Fruit fly (Drosophila melanogaster) whole organism, larva: ENCODE measurements around the gene eIF2beta.
A peak's percentile ranks its signal among the peaks of the same experiment; 100 is the strongest.

ENCODE experiments used
- noc ChIP-seq: fragments of 200-800 bp; sonication (Bioruptor generic); optimal IDR thresholded peaks from 3 replicates; lab custom pipeline; 2019; ENCODE audit warnings: missing biosample characterization, mild to moderate bottlenecking, missing genetic modification characterization, moderate library complexity

eIF2beta gene

DNA sequence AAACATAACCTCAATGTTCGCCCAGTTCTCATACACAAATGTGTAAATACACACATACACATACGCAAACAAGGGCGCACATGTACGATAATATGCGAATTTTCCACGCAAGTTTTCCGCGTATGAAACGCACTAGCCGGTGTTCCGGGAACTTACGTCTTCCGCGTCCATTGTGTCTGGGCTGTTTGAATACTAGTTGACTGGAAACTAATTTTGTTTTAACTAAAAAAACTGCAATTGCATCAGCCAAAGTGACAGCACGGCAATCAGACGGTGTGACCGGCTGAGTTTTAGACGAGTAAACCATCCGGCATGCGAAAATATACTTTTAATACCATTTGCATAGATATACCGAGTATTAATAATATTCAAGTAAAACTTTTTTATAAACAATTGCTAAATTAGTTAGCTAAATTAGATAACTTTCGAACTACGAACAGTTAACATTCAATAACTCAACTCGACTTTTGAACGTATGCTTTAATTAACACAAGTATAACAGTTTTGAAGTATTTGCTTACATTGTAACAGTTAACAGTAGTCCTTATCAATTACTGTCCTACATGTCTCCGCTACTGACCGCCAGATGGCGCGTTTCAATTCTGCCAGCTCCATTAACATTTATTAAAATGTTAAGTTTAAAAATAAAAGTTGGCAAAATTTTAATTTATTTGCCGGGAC lies at the start of gene eIF2beta:
eIF2beta (minus strand) TSS at position 299 of the 681 bp plus-strand sequence.
- TF ChIP-seq noc (tag; lab: Kevin White, UChicago): peak; percentile 28

DNA sequence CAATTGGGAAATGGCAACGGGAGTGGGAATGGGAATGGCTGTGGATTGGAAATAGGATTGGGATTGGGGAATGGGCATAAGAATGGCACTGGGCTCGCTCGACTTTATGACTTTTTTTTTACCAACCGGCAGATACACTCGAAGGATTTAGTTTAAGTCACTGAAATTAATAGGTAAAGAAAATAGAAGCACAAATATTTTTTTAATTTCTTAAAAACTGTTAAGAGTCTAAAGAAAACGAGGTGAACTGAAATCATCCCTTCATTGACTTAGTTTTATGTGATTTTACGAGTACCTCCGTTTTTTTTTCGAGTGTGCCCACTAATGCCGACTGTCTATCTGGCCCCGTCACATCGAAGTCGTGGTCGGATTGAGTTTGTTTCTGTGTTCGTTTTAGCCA lies 48.3 kb upstream of the eIF2beta start:
- no peak for TF ChIP-seq noc (tag; lab: Kevin White, UChicago)

DNA sequence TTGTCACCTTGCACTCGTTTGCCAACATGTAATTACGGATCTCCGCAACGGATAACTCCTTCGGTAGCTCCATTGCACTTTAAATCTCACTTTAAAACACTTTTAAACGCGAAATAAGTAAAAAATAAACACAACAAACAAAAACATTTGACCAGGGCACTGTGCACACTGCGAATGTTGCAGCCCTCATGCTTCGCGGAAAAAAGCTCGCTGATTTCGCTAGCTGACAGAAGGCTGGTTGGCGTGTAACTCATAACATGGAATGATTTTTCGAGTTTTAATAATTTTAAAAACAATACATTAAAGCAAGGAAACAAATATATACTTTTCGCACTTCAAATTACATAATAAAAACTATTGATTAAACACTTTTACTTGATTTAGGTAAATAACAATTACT lies 45.8 kb upstream of the eIF2beta start, which contains the start of gene sowah:
sowah (minus strand) TSS at position 177 of the 400 bp plus-strand sequence.
- no peak for TF ChIP-seq noc (tag; lab: Kevin White, UChicago)

DNA sequence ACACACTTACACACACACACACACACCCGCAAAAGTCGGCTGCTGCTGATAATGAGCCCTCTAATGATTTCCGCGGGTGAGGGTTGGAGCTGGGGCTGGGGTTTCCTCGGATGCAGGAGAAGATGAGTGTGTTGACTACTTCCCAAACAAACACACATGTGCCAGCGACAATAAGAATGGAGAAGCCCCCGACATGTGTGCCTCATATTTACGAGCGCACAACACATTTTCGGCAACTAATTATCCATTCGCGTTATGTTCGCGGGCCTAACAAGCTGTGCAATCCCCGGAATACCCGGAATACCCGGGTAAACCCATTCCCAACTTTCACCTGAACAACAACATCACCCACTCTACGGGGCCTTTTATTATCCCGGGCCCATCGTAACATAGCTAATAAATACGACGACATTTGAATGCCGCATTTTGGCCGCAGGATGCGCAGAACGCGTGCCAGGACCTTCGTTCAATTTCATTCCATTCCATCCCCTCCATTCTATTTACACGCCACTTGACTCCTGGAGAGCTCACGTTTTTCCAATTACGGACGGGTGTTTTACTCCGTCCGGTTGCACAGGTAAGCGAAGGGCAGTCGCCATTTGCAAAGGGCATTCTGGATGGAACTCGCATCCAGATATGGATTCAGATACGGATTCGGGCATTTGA lies 39.7 kb upstream of the eIF2beta start:
- TF ChIP-seq noc (tag; lab: Kevin White, UChicago): no peak

DNA sequence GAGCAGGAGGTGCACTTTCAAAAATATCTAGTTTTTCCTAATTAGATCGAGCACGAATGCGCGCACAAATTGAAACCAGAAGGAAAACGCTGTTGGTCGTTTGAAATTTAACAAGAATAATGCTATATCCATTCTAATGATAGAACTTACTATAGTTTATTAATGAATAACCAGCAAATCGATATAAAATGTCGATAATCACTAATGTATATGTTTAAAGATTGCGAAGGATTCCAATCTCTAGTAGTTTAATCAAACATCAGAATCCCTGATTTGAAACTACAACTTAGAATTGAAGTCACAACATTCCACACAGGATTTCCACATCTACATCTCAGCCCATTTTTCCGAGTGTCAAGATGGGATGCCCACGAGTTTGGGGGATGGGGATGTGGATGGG lies 38.9 kb upstream of the eIF2beta start:
- no peak for TF ChIP-seq noc (tag; lab: Kevin White, UChicago)

DNA sequence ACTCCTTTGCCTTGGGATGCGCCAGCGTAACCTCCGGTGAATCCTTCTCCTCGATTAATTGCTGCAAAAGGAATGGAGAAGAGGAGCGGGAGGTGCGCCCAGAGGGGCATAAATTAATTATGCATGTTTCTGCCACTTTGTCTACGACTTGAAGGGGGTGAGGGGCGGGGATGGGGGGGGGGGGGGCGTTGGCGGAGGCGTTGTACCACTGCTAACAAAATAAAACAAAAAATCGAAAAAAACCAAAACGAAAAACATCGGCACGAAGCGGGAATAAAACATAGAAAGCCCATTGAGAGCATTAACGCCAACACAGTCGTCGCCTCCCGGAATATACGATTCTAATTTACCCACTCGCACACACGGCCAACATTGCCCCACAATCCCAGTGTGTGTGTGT lies 38.4 kb upstream of the eIF2beta start:
- TF ChIP-seq noc (tag; lab: Kevin White, UChicago): no peak

DNA sequence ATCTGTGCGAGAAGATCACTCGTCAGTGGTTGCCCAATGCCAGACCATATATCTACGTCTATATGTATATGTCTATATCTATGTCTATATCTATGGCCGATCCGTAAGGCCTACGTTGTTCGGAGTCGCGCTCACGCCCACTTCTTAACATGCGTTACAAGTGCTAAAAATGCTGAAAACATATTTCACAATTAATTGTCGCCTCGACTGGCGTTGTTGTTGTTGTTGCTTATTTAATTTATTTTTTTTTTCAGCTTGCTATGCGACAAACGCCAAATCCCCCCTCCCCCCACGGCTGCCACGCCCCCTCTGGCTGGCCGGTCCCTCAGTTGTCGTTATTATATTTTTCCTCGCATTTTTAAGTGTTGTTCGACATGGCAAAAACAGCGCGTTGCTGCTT lies 37.8 kb upstream of the eIF2beta start:
- no peak for TF ChIP-seq noc (tag; lab: Kevin White, UChicago)

DNA sequence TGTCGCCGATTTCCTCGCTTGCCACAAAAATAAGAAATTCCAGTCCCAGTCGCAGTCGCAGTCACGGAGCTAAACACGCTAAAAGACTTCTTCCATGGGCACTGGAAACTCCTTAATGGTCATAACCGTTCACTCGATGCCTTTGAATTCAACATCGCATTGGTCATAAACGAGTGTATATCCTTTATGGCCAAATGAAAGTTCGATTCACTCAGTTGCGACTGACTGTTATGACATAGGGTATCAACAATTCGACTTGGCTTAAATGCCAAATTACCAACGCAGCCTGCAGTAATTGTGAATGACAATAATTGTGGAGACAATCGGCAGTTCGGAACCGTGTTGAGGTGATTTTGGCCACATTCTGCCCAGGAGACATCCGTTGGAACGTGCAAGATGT lies 32.7 kb upstream of the eIF2beta start:
- no peak for TF ChIP-seq noc (tag; lab: Kevin White, UChicago)

DNA sequence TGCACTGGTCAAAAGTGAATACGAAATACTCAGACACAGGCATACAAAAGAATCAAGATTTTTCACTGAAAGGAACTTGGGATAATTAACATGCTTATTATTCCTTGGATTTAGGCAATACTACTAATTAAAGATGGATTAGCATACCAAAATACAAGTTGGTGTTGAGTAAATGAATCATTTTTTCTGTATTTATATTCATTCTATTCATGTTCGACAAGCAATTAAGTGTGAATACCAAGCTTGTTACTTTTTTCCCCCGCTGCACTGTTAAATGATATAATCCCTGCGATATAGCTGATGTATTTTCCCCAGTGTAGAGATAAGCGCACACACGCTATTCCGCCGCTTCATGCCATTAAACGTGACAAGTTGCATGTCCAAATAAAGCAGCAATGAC lies 31.2 kb upstream of the eIF2beta start:
- no peak for TF ChIP-seq noc (tag; lab: Kevin White, UChicago)

DNA sequence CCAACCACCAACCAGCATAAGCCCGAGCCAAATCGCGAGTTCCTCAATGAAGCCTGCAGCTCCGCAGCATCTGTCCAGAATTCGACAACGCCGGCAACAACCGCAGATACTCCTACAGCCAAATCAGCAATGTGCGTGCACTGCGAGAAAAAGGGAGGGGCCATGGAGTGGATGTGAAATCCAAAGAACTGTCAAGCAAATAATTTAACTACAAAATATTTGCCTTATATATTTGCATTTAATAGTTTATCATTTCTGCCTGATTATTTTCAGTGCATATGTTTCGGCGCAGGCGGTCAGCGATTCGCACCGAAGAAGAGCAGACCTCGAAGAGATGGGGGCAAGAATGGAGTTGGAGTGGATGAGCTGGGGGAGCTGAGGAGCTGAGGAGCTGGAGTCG lies 25.1 kb upstream of the eIF2beta start:
- TF ChIP-seq noc (tag; lab: Kevin White, UChicago): no peak

DNA sequence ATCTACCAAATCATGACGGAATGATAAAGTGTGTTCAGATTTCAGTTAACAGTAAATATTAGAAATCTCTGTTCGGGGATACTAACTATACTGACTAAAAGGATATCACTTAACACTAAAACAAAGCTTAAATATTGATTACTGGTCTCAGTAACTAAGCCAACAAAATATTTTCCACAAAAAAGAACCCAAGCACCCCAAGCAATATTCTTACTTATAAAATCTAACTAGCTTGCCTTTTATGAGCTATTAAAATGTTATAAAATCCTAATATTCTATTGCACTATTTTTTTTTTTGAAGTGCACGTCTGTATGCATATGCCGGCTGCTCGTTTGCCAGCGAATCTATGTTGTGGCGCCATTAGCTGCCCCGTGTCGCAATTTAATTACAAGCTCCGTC lies 22.9 kb upstream of the eIF2beta start:
- TF ChIP-seq noc (tag; lab: Kevin White, UChicago): no peak

DNA sequence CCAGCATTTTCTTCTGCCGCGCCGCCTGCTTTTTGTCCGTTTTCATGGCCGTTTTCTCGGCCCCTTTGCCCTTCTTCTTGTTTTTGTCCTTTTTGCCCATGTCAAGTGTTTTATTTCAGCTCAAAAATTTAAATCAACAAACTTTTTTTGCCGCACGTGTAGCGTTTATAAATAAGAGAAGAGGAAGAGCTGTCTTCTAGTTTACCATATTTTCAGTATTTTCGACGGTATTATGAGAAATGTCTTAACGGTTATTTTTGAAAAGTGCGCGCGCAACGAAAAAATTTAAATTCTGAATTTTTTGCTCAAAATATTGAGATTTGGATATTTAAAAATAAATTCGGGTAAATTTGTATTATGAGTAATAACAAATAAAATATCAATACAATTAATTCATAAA lies 10.6 kb upstream of the eIF2beta start, which contains the start of gene CG4069:
CG4069 (minus strand) TSS at position 193 of the 400 bp plus-strand sequence.
- TF ChIP-seq noc (tag; lab: Kevin White, UChicago): no peak

DNA sequence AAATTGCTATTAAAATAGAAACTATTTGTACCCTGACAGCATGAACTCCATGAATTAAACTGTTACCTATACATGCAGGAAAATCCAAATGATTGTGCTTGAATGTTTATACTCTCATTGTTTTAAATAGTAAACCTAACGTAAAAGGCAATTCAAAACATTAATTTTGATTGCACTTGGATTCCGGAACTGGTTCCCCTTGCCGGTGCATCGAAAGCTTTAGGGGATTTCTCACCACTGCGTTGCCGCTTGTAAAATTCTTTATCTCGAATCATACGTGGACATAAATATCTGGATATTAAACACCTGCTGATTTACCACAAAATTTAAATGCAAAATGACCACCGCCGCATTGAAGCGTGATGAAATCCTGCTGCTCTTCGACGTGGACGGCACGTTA lies 7.8 kb upstream of the eIF2beta start, which contains the start of gene Pmm2:
Pmm2 (plus strand) TSS at position 273 of the 400 bp plus-strand sequence.
- no peak for TF ChIP-seq noc (tag; lab: Kevin White, UChicago)

DNA sequence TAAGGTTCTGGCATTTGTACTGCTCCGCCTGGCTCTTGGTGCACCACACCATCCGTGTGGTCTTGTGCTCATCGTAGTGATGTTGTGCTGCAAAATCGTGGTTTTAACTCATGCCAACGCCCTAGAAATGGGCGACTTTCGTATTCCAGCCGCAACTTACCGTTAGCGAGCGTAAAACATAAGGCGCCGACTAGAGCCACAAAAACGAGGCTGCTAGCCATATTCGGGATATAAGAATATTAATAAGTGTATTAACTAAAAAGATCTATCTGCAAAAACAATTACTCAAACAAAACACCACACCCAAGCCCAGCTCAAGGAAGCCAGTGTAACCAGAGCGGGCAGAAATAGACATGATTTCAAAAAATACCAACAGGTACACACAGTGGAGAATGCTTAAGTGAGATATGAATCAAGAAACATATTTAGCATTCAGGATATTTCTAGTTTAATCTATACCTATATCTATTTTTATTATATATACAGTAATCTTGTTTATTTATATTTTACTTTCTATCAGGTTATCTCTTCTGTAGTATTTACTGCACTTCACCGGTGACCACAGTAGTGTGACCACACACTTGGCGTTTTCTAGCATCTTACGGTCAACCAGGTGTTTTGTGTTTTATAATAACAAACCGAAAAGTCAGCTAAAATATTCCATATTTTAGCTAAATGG lies 7.0 kb upstream of the eIF2beta start, which contains the start of the genes Tsf2 and CG34242:
Tsf2 (minus strand) TSS at position 333 of the 679 bp plus-strand sequence.
CG34242 (plus strand) TSS at position 605 of the 679 bp plus-strand sequence.
- TF ChIP-seq noc (tag; lab: Kevin White, UChicago): no peak

DNA sequence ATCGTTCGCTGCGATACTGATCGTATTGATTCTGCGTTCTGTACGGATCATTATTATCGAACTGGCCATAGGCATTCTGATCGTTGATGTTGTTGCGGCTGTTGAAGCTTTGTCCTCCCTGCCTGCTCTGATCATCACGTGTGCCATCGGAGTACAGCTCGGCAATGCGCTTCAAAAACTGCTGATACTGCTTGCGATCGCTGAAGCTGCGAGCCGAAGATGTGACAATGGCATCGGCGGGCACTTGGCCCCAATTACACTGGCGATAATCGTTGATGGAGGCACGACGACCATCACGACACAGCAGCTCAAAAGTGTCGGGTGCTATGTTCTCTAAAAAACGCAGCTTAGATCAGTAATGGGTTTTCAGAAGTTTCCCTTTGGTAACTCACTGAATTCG lies 5.7 kb upstream of the eIF2beta start:
- no peak for TF ChIP-seq noc (tag; lab: Kevin White, UChicago)

DNA sequence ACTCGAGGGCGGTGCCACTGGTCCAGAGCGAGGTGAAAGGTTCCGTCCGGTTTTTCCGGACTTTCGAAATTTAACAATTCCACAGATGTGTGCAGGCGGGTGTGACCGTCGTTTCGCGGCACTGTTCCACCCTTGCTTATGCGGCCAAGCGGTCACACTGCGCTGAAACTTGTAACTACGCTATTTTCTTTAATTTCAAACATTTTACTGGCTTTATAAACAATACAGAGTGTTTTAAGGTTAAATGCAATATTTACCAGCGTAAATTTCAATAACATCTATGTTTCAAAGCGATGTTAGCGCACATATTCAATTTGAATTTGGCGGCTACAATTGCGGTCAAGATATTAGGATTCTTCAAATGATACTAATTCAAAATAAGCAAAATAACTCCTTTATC lies 3.5 kb upstream of the eIF2beta start, which contains the start of gene nst:
nst (minus strand) TSS at position 128 of the 400 bp plus-strand sequence.
- TF ChIP-seq noc (tag; lab: Kevin White, UChicago): no peak
